Fruit fly (Drosophila melanogaster): ENCODE data around the gene tal-2A.

The tal-2A gene

DNA sequence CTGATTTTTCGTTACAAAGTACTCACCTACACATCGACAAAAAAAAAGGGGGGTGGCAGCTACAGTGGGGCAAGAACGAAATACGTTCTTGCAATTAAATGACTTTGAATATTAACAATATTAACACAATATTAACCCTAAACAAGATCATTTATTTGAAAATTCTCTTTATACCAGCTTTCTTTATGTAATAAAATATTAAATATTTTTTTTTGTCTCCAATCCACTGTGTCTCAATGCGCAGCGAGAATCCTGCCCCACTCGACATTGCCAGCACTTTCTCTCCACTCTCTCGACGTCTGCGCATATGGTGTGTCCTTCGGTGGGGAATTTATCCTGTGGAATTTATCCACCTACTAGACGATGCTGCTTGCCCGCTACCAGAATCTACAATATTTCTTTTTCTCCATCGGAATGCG is 12.5 kb upstream of the tal-2A start (continued):
- TF ChIP-seq sc (optimal IDR thresholded peaks at IDR 0.05) (no peak), sc (GFP tag; optimal IDR thresholded peaks at IDR 0.05) (peak; percentile 82), Gug (GFP tag; IDR thresholded peaks at IDR 0.05) (peak; percentile 86), CG17912 (GFP tag; optimal IDR thresholded peaks at IDR 0.05) (peak; percentile 25), CG3065 (GFP tag; optimal IDR thresholded peaks at IDR 0.05) (peak; percentile 45), repo (GFP tag; optimal IDR thresholded peaks at IDR 0.05) (no peak), inv (GFP tag; IDR thresholded peaks at IDR 0.05; ENCODE audit: partially characterized antibody) (peak; percentile 23; the same call in 1 of the 2 replicates), mld (GFP tag; IDR thresholded peaks at IDR 0.05; ENCODE audit: partially characterized antibody) (no peak), az2 (GFP tag; optimal IDR thresholded peaks at IDR 0.05) (peak; percentile 88), CG11456 (GFP tag; IDR thresholded peaks at IDR 0.05) (peak; percentile 91), ttk (GFP tag; IDR thresholded peaks at IDR 0.05) (peak; percentile 92), dmrt11E (tag; optimal IDR thresholded peaks at IDR 0.05) (peak; percentile 86), CG7987 (GFP tag; optimal IDR thresholded peaks at IDR 0.05) (peak; percentile 49), CG15011 (GFP tag; optimal IDR thresholded peaks at IDR 0.05) (peak; percentile 80), CG8388 (GFP tag; optimal IDR thresholded peaks at IDR 0.05) (peak; percentile 80), CG34224 (GFP tag; IDR thresholded peaks at IDR 0.05; ENCODE audit: partially characterized antibody) (no peak), chif (GFP tag; optimal IDR thresholded peaks at IDR 0.05) (peak; percentile 49 to 56), Dip3 (GFP tag; optimal IDR thresholded peaks at IDR 0.05) (peak; percentile 42), CG3407 (GFP tag; optimal IDR thresholded peaks at IDR 0.05) (peak; percentile 82), ato (GFP tag; IDR thresholded peaks at IDR 0.05; ENCODE audit: partially characterized antibody) (no peak), Atf-2 (GFP tag; optimal IDR thresholded peaks at IDR 0.05) (peak; percentile 13), CG8944 (GFP tag; optimal IDR thresholded peaks at IDR 0.05) (no peak), CG18619 (GFP tag; optimal IDR thresholded peaks at IDR 0.05) (peak; percentile 88), Adf1 (GFP tag; IDR thresholded peaks at IDR 0.05) (peak; percentile 73), unc-4 (GFP tag; IDR thresholded peaks at IDR 0.05; ENCODE audit: partially characterized antibody) (no peak), CHES-1-like (GFP tag; optimal IDR thresholded peaks at IDR 0.05) (peak; percentile 41), CG11093 (GFP tag; IDR thresholded peaks at IDR 0.05) (peak; percentile 86), CG2889 (GFP tag; IDR thresholded peaks at IDR 0.05) (peak; percentile 88), CG6175 (GFP tag; IDR thresholded peaks at IDR 0.05) (peak; percentile 84), CG14710 (tag; optimal IDR thresholded peaks at IDR 0.05) (peak; percentile 80), CG17328 (GFP tag; IDR thresholded peaks at IDR 0.05) (peak; percentile 94), seq (GFP tag; IDR thresholded peaks at IDR 0.05) (peak; percentile 97), CG17361 (GFP tag; IDR thresholded peaks at IDR 0.05) (peak; percentile 84), bcd (GFP tag; optimal IDR thresholded peaks at IDR 0.05) (peak; percentile 87), CG13775 (GFP tag; optimal IDR thresholded peaks at IDR 0.05) (peak; percentile 84), wek (GFP tag; optimal IDR thresholded peaks at IDR 0.05) (peak; percentile 34), grn (GFP tag; optimal IDR thresholded peaks at IDR 0.05) (peak; percentile 34), Ssrp (tag; optimal IDR thresholded peaks at IDR 0.05) (peak; percentile 85), Poxn (GFP tag; IDR thresholded peaks at IDR 0.05) (peak; percentile 70), CG6791 (GFP tag; IDR thresholded peaks at IDR 0.05; ENCODE audit: partially characterized antibody) (no peak), CG9727 (GFP tag; optimal IDR thresholded peaks at IDR 0.05) (peak; percentile 93), croc (GFP tag; conservative IDR thresholded peaks at IDR 0.05) (peak; percentile 80), ems (GFP tag; optimal IDR thresholded peaks at IDR 0.05) (peak; percentile 59), sens (GFP tag) (peak; percentile 95), HHEX (GFP tag; optimal IDR thresholded peaks at IDR 0.05) (peak; percentile 90), eve (GFP tag; optimal IDR thresholded peaks at IDR 0.05) (peak in 1 of 2 experiments; percentile 94), Oaz (GFP tag; IDR thresholded peaks at IDR 0.05) (peak; percentile 89), Trl (optimal IDR thresholded peaks at IDR 0.05) (peak; percentile 26 to 38), Trl (GFP tag; optimal IDR thresholded peaks at IDR 0.05) (peak; percentile 63), wor (GFP tag; IDR thresholded peaks at IDR 0.05) (peak; percentile 87), Hsf (GFP tag; optimal IDR thresholded peaks at IDR 0.05) (peak; percentile 74), CG2712 (tag; optimal IDR thresholded peaks at IDR 0.05) (peak; percentile 79)

Data from whole organism, embryonic.